Fruit fly (Drosophila melanogaster) whole organism, embryonic: ENCODE measurements around the gene CG1943.

Source experiments
- Antp ChIP-seq: fragments of 200-800 bp; sonication (Bioruptor generic); optimal IDR thresholded peaks from 3 replicates; lab custom pipeline; 2016; ENCODE audit warnings: missing biosample characterization, missing genetic modification characterization
- Asciz ChIP-seq: fragments of 200-800 bp; sonication (Bioruptor generic); optimal IDR thresholded peaks from 2 replicates; lab custom pipeline; 2017; ENCODE audit warnings: missing biosample characterization, mild to moderate bottlenecking, missing genetic modification characterization, missing genetic modification reagents
- Atf-2 ChIP-seq: fragments of 200-800 bp; sonication (Bioruptor generic); optimal IDR thresholded peaks from 2 replicates; lab custom pipeline; 2016; ENCODE audit warnings: missing biosample characterization, missing genetic modification characterization
- Atf3 ChIP-seq: fragments of 200-800 bp; sonication (Bioruptor generic); optimal IDR thresholded peaks from 3 replicates; lab custom pipeline; 2016; ENCODE audit warnings: missing biosample characterization, missing genetic modification characterization
- B-H2 ChIP-seq: fragments of 200-800 bp; sonication (Bioruptor generic); optimal IDR thresholded peaks from 2 replicates; lab custom pipeline; 2018; ENCODE audit warnings: missing biosample characterization, mild to moderate bottlenecking, missing genetic modification characterization
- CG10209 ChIP-seq: fragments of 200-800 bp; sonication (Bioruptor generic); optimal IDR thresholded peaks from 3 replicates; lab custom pipeline; 2017; ENCODE audit warnings: missing biosample characterization, mild to moderate bottlenecking, missing genetic modification characterization, missing genetic modification reagents
- CG10267 ChIP-seq: fragments of 200-800 bp; sonication (Bioruptor generic); optimal IDR thresholded peaks from 2 replicates; lab custom pipeline; 2018; ENCODE audit warnings: missing biosample characterization, mild to moderate bottlenecking, missing genetic modification characterization, moderate library complexity
- CG10431 ChIP-seq: fragments of 200-800 bp; sonication (Bioruptor generic); optimal IDR thresholded peaks from 3 replicates; lab custom pipeline; 2018; ENCODE audit warnings: missing biosample characterization, mild to moderate bottlenecking, missing genetic modification characterization
- CG12236 ChIP-seq: fragments of 200-800 bp; sonication (Bioruptor generic); optimal IDR thresholded peaks from 2 replicates; lab custom pipeline; 2016; ENCODE audit warnings: missing biosample characterization, missing genetic modification characterization
- CG13894 ChIP-seq: fragments of 200-800 bp; sonication (Bioruptor generic); optimal IDR thresholded peaks from 3 replicates; lab custom pipeline; 2018; ENCODE audit warnings: missing biosample characterization, mild to moderate bottlenecking, missing genetic modification characterization, moderate library complexity
- CG16863 ChIP-seq: fragments of 200-800 bp; sonication (Bioruptor generic); optimal IDR thresholded peaks from 3 replicates; lab custom pipeline; 2016; ENCODE audit warnings: missing biosample characterization, missing genetic modification characterization
- CG18262 ChIP-seq: fragments of 200-800 bp; optimal IDR thresholded peaks from 3 replicates; lab custom pipeline; 2019; ENCODE audit warnings: missing biosample characterization, mild to moderate bottlenecking, missing genetic modification characterization, moderate library complexity
- CG18764 ChIP-seq: fragments of 200-800 bp; sonication (Bioruptor generic); optimal IDR thresholded peaks from 3 replicates; lab custom pipeline; 2016; ENCODE audit warnings: missing biosample characterization, missing genetic modification characterization
- CG2116 ChIP-seq: fragments of 200-800 bp; sonication (Bioruptor generic); optimal IDR thresholded peaks from 3 replicates; lab custom pipeline; 2018; ENCODE audit warnings: missing biosample characterization, mild to moderate bottlenecking, missing genetic modification characterization
- CG34376 ChIP-seq: fragments of 200-800 bp; sonication (Bioruptor generic); optimal IDR thresholded peaks from 2 replicates; lab custom pipeline; 2018; ENCODE audit warnings: missing biosample characterization, mild to moderate bottlenecking, missing genetic modification characterization
- CG34422 ChIP-seq: fragments of 200-800 bp; sonication (Bioruptor generic); IDR thresholded peaks from 3 replicates; pipeline ENCODE4 v1.3.6; 2022; ENCODE audit warnings: missing biosample characterization, missing genetic modification characterization
- CG3847 ChIP-seq: fragments of 200-800 bp; sonication (Bioruptor generic); IDR thresholded peaks from 2 replicates; pipeline ENCODE4 v1.3.6; 2022; ENCODE audit warnings: missing biosample characterization, missing genetic modification characterization
- CG8944 ChIP-seq: fragments of 200-800 bp; sonication (Bioruptor generic); optimal IDR thresholded peaks from 3 replicates; lab custom pipeline; 2016; ENCODE audit warnings: missing biosample characterization, missing genetic modification characterization
- CG9727 ChIP-seq: fragments of 200-800 bp; sonication (Bioruptor generic); optimal IDR thresholded peaks from 3 replicates; lab custom pipeline; 2017; ENCODE audit warnings: missing biosample characterization, mild to moderate bottlenecking, missing genetic modification characterization
- Dll ChIP-seq: fragments of 200-800 bp; sonication (Bioruptor generic); IDR thresholded peaks from 4 replicates; pipeline ENCODE4 v1.3.6; 2022; ENCODE audit warnings: missing biosample characterization, missing genetic modification characterization; ENCODE audit not compliant: partially characterized antibody
- Drgx ChIP-seq: fragments of 200-800 bp; sonication (Bioruptor generic); IDR thresholded peaks from 2 replicates; pipeline ENCODE4 v1.3.6; 2022; ENCODE audit warnings: missing biosample characterization, missing genetic modification characterization
- Eip74EF ChIP-seq, 2 experiments: fragments of 200-800 bp in 1 of 2; fragments of >200 bp in 1 of 2; sonication (Bioruptor generic) in 1 of 2; optimal IDR thresholded peaks; 2 replicates each; lab custom pipeline; 2017 to 2019; ENCODE audit warnings: missing biosample characterization in 2 of 2, missing genetic modification characterization in 2 of 2, mild to moderate bottlenecking in 1 of 2, moderate library complexity in 1 of 2
- Hr3 ChIP-seq: fragments of 200-800 bp; sonication (Bioruptor generic); optimal IDR thresholded peaks from 3 replicates; lab custom pipeline; 2016; ENCODE audit warnings: missing biosample characterization, missing genetic modification characterization
- NC2α ChIP-seq: fragments of 200-800 bp; sonication (Bioruptor generic); optimal IDR thresholded peaks from 2 replicates; lab custom pipeline; 2016; ENCODE audit warnings: missing biosample characterization, missing genetic modification characterization
- Opbp ChIP-seq: fragments of 200-800 bp; sonication (Bioruptor generic); IDR thresholded peaks from 3 replicates; pipeline ENCODE4 v1.3.6; 2022; ENCODE audit warnings: missing biosample characterization, missing genetic modification characterization; ENCODE audit not compliant: partially characterized antibody
- Sin3A ChIP-seq: fragments of >200 bp; optimal IDR thresholded peaks from 2 replicates; lab custom pipeline; 2018
- Spps ChIP-seq: fragments of 200-800 bp; sonication (Bioruptor generic); optimal IDR thresholded peaks from 2 replicates; lab custom pipeline; 2018; ENCODE audit warnings: missing biosample characterization, mild to moderate bottlenecking, missing genetic modification characterization
- Ssrp ChIP-seq: fragments of 200-800 bp; sonication (Bioruptor generic); optimal IDR thresholded peaks from 2 replicates; lab custom pipeline; 2018; ENCODE audit warnings: missing biosample characterization, mild to moderate bottlenecking, missing genetic modification characterization, moderate library complexity
- cad ChIP-seq: fragments of >200 bp; optimal IDR thresholded peaks from 2 replicates; lab custom pipeline; 2017; ENCODE audit warnings: missing biosample characterization, missing genetic modification characterization
- chm ChIP-seq: fragments of 200-800 bp; sonication (Bioruptor generic); IDR thresholded peaks from 2 replicates; pipeline ENCODE4 v1.3.6; 2022; ENCODE audit warnings: missing biosample characterization, missing genetic modification characterization
- dysf ChIP-seq: fragments of 200-800 bp; sonication (Bioruptor generic); IDR thresholded peaks from 3 replicates; pipeline ENCODE4 v1.3.6; 2022; ENCODE audit warnings: missing biosample characterization, missing genetic modification characterization
- emc ChIP-seq: fragments of 200-800 bp; sonication (Bioruptor generic); optimal IDR thresholded peaks from 2 replicates; lab custom pipeline; 2016; ENCODE audit warnings: missing biosample characterization, missing genetic modification characterization
- en ChIP-seq: fragments of 200-800 bp; sonication (Bioruptor generic); optimal IDR thresholded peaks from 2 replicates; lab custom pipeline; 2016; ENCODE audit warnings: missing biosample characterization, missing genetic modification characterization
- ind ChIP-seq: fragments of 200-800 bp; sonication (Bioruptor generic); optimal IDR thresholded peaks from 3 replicates; lab custom pipeline; 2016; ENCODE audit warnings: missing biosample characterization, missing genetic modification characterization
- insv ChIP-seq, 2 experiments: fragments of 200-800 bp; sonication (Bioruptor generic); optimal IDR thresholded peaks; 3 replicates each; lab custom pipeline; 2016 to 2018; ENCODE audit warnings: missing biosample characterization in 2 of 2, missing genetic modification characterization in 2 of 2
- lab ChIP-seq: fragments of 200-800 bp; sonication (Bioruptor generic); optimal IDR thresholded peaks from 3 replicates; lab custom pipeline; 2017; ENCODE audit warnings: missing biosample characterization, missing genetic modification characterization, mild to moderate bottlenecking, moderate library complexity, missing genetic modification reagents
- lilli ChIP-seq: fragments of 200-800 bp; sonication (Bioruptor generic); optimal IDR thresholded peaks from 3 replicates; lab custom pipeline; 2016; ENCODE audit warnings: missing biosample characterization, missing genetic modification characterization
- nerfin-1 ChIP-seq: fragments of 200-800 bp; sonication (Bioruptor generic); optimal IDR thresholded peaks from 3 replicates; lab custom pipeline; 2019; ENCODE audit warnings: missing biosample characterization, mild to moderate bottlenecking, missing genetic modification characterization, moderate library complexity
- pum ChIP-seq: fragments of 200-800 bp; sonication (Bioruptor generic); optimal IDR thresholded peaks from 2 replicates; lab custom pipeline; 2016; ENCODE audit warnings: missing biosample characterization, missing genetic modification characterization
- salm ChIP-seq: fragments of 200-800 bp; sonication (Bioruptor generic); optimal IDR thresholded peaks from 2 replicates; lab custom pipeline; 2018; ENCODE audit warnings: missing biosample characterization, mild to moderate bottlenecking, missing genetic modification characterization
- sc ChIP-seq, 3 experiments: fragments of >200 bp in 2 of 3; fragments of 200-800 bp in 1 of 3; sonication (Bioruptor generic) in 1 of 3; optimal IDR thresholded peaks; 2 replicates in 2 of 3; 3 replicates in 1 of 3; lab custom pipeline; 2017; ENCODE audit warnings: mild to moderate bottlenecking in 1 of 3, missing biosample characterization in 1 of 3, missing genetic modification characterization in 1 of 3, missing genetic modification reagents in 1 of 3
- sens ChIP-seq: fragments of 200-800 bp; sonication (Bioruptor generic); peaks from one replicate; lab custom pipeline; 2016; ENCODE audit warnings: missing biosample characterization, missing genetic modification characterization
- stwl ChIP-seq: fragments of 200-800 bp; sonication (Bioruptor generic); optimal IDR thresholded peaks from 3 replicates; lab custom pipeline; 2018; ENCODE audit warnings: missing biosample characterization, mild to moderate bottlenecking, missing genetic modification characterization, moderate library complexity
- tio ChIP-seq: fragments of 200-800 bp; sonication (Bioruptor generic); optimal IDR thresholded peaks from 2 replicates; lab custom pipeline; 2017; ENCODE audit warnings: missing biosample characterization, missing genetic modification characterization, inconsistent platforms
- trh ChIP-seq: fragments of 200-800 bp; sonication (Bioruptor generic); optimal IDR thresholded peaks from 2 replicates; lab custom pipeline; 2016; ENCODE audit warnings: missing biosample characterization, missing genetic modification characterization
- twi ChIP-seq: fragments of 200-800 bp; optimal IDR thresholded peaks from 2 replicates; lab custom pipeline; 2019; ENCODE audit warnings: missing biosample characterization, mild to moderate bottlenecking, missing genetic modification characterization, moderate library complexity
- tx ChIP-seq: fragments of 200-800 bp; sonication (Bioruptor generic); optimal IDR thresholded peaks from 2 replicates; lab custom pipeline; 2016; ENCODE audit warnings: missing biosample characterization, missing genetic modification characterization
- vnd ChIP-seq: fragments of 200-800 bp; sonication (Bioruptor generic); IDR thresholded peaks from 3 replicates; pipeline ENCODE4 v1.3.6; 2022; ENCODE audit warnings: missing biosample characterization, missing genetic modification characterization; ENCODE audit not compliant: partially characterized antibody
- vvl ChIP-seq: fragments of 200-800 bp; sonication (Bioruptor generic); IDR thresholded peaks from 2 replicates; pipeline ENCODE4 v1.3.6; 2022; ENCODE audit warnings: missing biosample characterization, missing genetic modification characterization
- zen ChIP-seq: fragments of 200-800 bp; sonication (Bioruptor generic); optimal IDR thresholded peaks from 3 replicates; lab custom pipeline; 2018; ENCODE audit warnings: missing biosample characterization, mild to moderate bottlenecking, missing genetic modification characterization, moderate library complexity

The CG1943 gene

dm6 chr3R:7037250-7037802 lies 37.3 kb upstream of the CG1943 start (continued):
- TF ChIP-seq chm (GFP tag; lab: Robert Waterston, UW) = 0 out of 2 replicates have a peak, but pooled peaks have one; percentile 15
- TF ChIP-seq Drgx = no peak
- peak; percentile 34; the same call in 1 of the 3 replicates for TF ChIP-seq CG34422 (GFP tag; lab: Robert Waterston, UW)
- TF ChIP-seq Sin3A = no peak
- no peak for TF ChIP-seq vnd (GFP tag; lab: Robert Waterston, UW)
- TF ChIP-seq CG3847 = no peak
- TF ChIP-seq Hr3 = no peak
- TF ChIP-seq B-H2 = peak; percentile 34
- TF ChIP-seq NC2α (GFP tag; lab: Kevin White, UChicago) = no peak
- TF ChIP-seq sc (optimal IDR thresholded peaks at IDR 0.05; lab: Kevin White, UChicago) = no peak
- TF ChIP-seq sc (GFP tag; optimal IDR thresholded peaks at IDR 0.05; lab: Kevin White, UChicago) = no peak
- no peak; the same call in 2 of the 3 replicates for TF ChIP-seq Opbp (GFP tag; lab: Robert Waterston, UW)
- no peak for TF ChIP-seq CG18764 (GFP tag; lab: Kevin White, UChicago)
- TF ChIP-seq CG8944 (GFP tag; lab: Kevin White, UChicago) = no peak
- TF ChIP-seq Atf-2 (GFP tag; lab: Kevin White, UChicago) = no peak
- peak; percentile 100 for TF ChIP-seq cad (GFP tag; lab: Kevin White, UChicago)
- TF ChIP-seq CG12236 (GFP tag; lab: Kevin White, UChicago) = no peak
- no peak for TF ChIP-seq Ssrp (tag; lab: Kevin White, UChicago)
- TF ChIP-seq vvl (GFP tag; lab: Robert Waterston, UW) = no peak
- TF ChIP-seq tx (GFP tag; lab: Kevin White, UChicago) = no peak
- no peak for TF ChIP-seq CG34376 (GFP tag; lab: Kevin White, UChicago)
- no peak for TF ChIP-seq CG16863 (GFP tag; lab: Kevin White, UChicago)
- TF ChIP-seq CG9727 (GFP tag; lab: Kevin White, UChicago) = peak; percentile 10
- TF ChIP-seq Eip74EF (GFP tag; optimal IDR thresholded peaks at IDR 0.05; lab: Kevin White, UChicago) = no peak
- TF ChIP-seq Asciz (GFP tag; lab: Kevin White, UChicago) = no peak
- no peak for TF ChIP-seq Spps (tag; lab: Kevin White, UChicago)
- TF ChIP-seq insv (GFP tag; optimal IDR thresholded peaks at IDR 0.05; lab: Kevin White, UChicago) = peak in 1 of 2 experiments; percentile 73
- TF ChIP-seq Dll (GFP tag; lab: Robert Waterston, UW) = peak; percentile 47; the same call in 2 of the 4 replicates
- TF ChIP-seq CG10267 (tag; lab: Kevin White, UChicago) = peak; percentile 91
- peak; percentile 2 for TF ChIP-seq CG10209 (GFP tag; lab: Kevin White, UChicago)
- peak; percentile 97 for TF ChIP-seq twi (tag; lab: Kevin White, UChicago)
- TF ChIP-seq salm (tag; lab: Kevin White, UChicago) = no peak
- peak; percentile 18 for TF ChIP-seq lilli (GFP tag; lab: Kevin White, UChicago)
- TF ChIP-seq CG13894 (tag; lab: Kevin White, UChicago) = peak; percentile 18
- no peak for TF ChIP-seq en (GFP tag; lab: Kevin White, UChicago)
- no peak for TF ChIP-seq CG10431
- no peak for TF ChIP-seq tio
- no peak for TF ChIP-seq emc (GFP tag; lab: Kevin White, UChicago)
- TF ChIP-seq stwl (tag; lab: Kevin White, UChicago) = peak; percentile 78
- TF ChIP-seq trh (GFP tag; lab: Kevin White, UChicago) = no peak
- peak; percentile 82 for TF ChIP-seq zen (tag; lab: Kevin White, UChicago)
- no peak for TF ChIP-seq pum (GFP tag; lab: Kevin White, UChicago)
- TF ChIP-seq CG18262 (tag; lab: Kevin White, UChicago) = peak; percentile 18
- TF ChIP-seq Atf3 = no peak
- TF ChIP-seq ind (GFP tag; lab: Kevin White, UChicago) = no peak
- peak; percentile 8 for TF ChIP-seq lab (GFP tag; lab: Kevin White, UChicago)
- peak; percentile 21 for TF ChIP-seq nerfin-1 (tag; lab: Kevin White, UChicago)
- peak; percentile 15 for TF ChIP-seq CG2116
- TF ChIP-seq Antp (GFP tag; lab: Kevin White, UChicago) = peak; percentile 40
- TF ChIP-seq dysf = no peak
- peak; percentile 73 for TF ChIP-seq sens (GFP tag; lab: Kevin White, UChicago)
